Fruit fly (Drosophila melanogaster): ENCODE measurements around the gene CG9360.

CG9360 gene

dm6 chrX:11806196-11806595, 41.8 kb upstream of the CG9360 start:
- TF ChIP-seq CG6163 (GFP tag; IDR thresholded peaks at IDR 0.05), result peak; percentile 38; the same call in 1 of the 3 replicates
- TF ChIP-seq CG10631 (GFP tag; optimal IDR thresholded peaks at IDR 0.05), result no peak
- peak; percentile 4 for TF ChIP-seq OdsH (GFP tag; optimal IDR thresholded peaks at IDR 0.05)
- no peak for TF ChIP-seq CG9139 (GFP tag; optimal IDR thresholded peaks at IDR 0.05)
- TF ChIP-seq esn (GFP tag; optimal IDR thresholded peaks at IDR 0.05), result peak; percentile 29
- peak; percentile 46 for TF ChIP-seq vri (GFP tag; optimal IDR thresholded peaks at IDR 0.05)
- TF ChIP-seq CG6808 (GFP tag; optimal IDR thresholded peaks at IDR 0.05), result peak; percentile 37
- no peak for TF ChIP-seq Sox102F (GFP tag; optimal IDR thresholded peaks at IDR 0.05)
- TF ChIP-seq CG15336 (GFP tag; IDR thresholded peaks at IDR 0.05), result 0 out of 2 replicates have a peak, but pooled peaks have one; percentile 12
- peak; percentile 19 for TF ChIP-seq CG6854 (GFP tag; optimal IDR thresholded peaks at IDR 0.05)
- peak; percentile 12 for TF ChIP-seq CG3919 (GFP tag; optimal IDR thresholded peaks at IDR 0.05)
- TF ChIP-seq CG8319 (GFP tag; optimal IDR thresholded peaks at IDR 0.05), result no peak
- peak; percentile 88 for TF ChIP-seq achi (GFP tag; optimal IDR thresholded peaks at IDR 0.05)
- TF ChIP-seq CG6276 (GFP tag; optimal IDR thresholded peaks at IDR 0.05), result no peak
- TF ChIP-seq CG11294 (GFP tag; IDR thresholded peaks at IDR 0.05), result no peak
- peak; percentile 37 for TF ChIP-seq Met (GFP tag; optimal IDR thresholded peaks at IDR 0.05)
- peak; percentile 7 for TF ChIP-seq dsx (GFP tag; optimal IDR thresholded peaks at IDR 0.05; ENCODE audit: poor library complexity, severe bottlenecking)
- TF ChIP-seq CG10669 (GFP tag; optimal IDR thresholded peaks at IDR 0.05), result no peak
- peak; percentile 7 for TF ChIP-seq topi (GFP tag; optimal IDR thresholded peaks at IDR 0.05)
- TF ChIP-seq Eip93F (GFP tag; optimal IDR thresholded peaks at IDR 0.05), result peak; percentile 46
- peak; percentile 87 for TF ChIP-seq svp (GFP tag)
- TF ChIP-seq cyc (GFP tag; optimal IDR thresholded peaks at IDR 0.05), result no peak
- TF ChIP-seq Sox15 (GFP tag; optimal IDR thresholded peaks at IDR 0.05), result no peak
- TF ChIP-seq ss (GFP tag; optimal IDR thresholded peaks at IDR 0.05), result peak in 1 of 2 experiments; percentile 35
- peak; percentile 41 for TF ChIP-seq Eip78C (GFP tag)
- TF ChIP-seq CG1621 (tag; optimal IDR thresholded peaks at IDR 0.05), result peak; percentile 37
- TF ChIP-seq eg (GFP tag; IDR thresholded peaks at IDR 0.05), result 0 out of 3 replicates have a peak, but pooled peaks have one; percentile 41
- TF ChIP-seq Ets96B (tag; optimal IDR thresholded peaks at IDR 0.05), result no peak
- no peak for TF ChIP-seq Ets21C (GFP tag; optimal IDR thresholded peaks at IDR 0.05)
- TF ChIP-seq net (GFP tag; optimal IDR thresholded peaks at IDR 0.05), result peak; percentile 20
- no peak for TF ChIP-seq Smox (GFP tag; optimal IDR thresholded peaks at IDR 0.05)

DNA sequence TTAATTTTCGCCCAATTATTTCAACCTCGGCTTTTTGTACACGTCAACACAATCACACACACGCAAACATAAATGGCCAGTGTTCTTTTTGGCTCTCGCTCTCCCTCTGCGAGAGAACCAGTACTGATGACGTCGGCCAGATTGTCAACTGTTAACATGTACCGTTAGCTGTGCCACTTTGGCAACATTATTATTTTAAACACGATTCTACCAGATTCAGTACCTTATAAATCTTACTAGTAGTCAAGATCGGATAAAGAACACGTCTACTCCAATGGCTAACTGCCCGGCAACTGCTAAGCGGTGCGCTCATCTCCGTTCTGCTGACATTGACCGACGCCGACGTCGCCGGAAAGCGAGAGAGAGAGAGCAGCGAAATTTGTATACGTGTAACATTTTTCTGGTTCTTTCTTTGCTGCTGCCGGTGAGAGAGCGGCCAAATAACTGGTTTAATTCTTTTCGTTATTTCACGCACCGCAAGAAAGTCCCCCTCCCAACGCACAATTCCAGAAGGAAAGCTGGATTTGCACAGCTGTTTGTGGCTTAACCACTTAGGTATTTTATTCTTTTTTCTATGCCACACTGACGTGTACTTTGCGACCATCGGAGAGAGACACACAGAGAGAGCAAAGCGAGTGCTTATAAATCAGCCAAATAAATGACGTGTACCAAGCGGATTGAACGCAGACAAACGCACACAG, 40.8 kb upstream of the CG9360 start:
- TF ChIP-seq ss (GFP tag; optimal IDR thresholded peaks at IDR 0.05) (peak; percentile 18 to 42), CG6276 (GFP tag; optimal IDR thresholded peaks at IDR 0.05) (peak; percentile 45), Met (GFP tag; optimal IDR thresholded peaks at IDR 0.05) (peak; percentile 20), CG1621 (tag; optimal IDR thresholded peaks at IDR 0.05) (peak; percentile 38), Eip78C (GFP tag) (peak; percentile 70), OdsH (GFP tag; optimal IDR thresholded peaks at IDR 0.05) (no peak), CG8119 (GFP tag; IDR thresholded peaks at IDR 0.05) (no peak; the same call in 2 of the 3 replicates), fkh (GFP tag; optimal IDR thresholded peaks at IDR 0.05) (peak; percentile 33), CG8319 (GFP tag; optimal IDR thresholded peaks at IDR 0.05) (no peak), dsx (GFP tag; optimal IDR thresholded peaks at IDR 0.05; ENCODE audit: poor library complexity, severe bottlenecking) (peak; percentile 1), Gug (GFP tag; IDR thresholded peaks at IDR 0.05) (no peak), eg (GFP tag; IDR thresholded peaks at IDR 0.05) (peak; percentile 19; the same call in 1 of the 3 replicates), CG6808 (GFP tag; optimal IDR thresholded peaks at IDR 0.05) (peak; percentile 30), Blimp-1 (GFP tag; optimal IDR thresholded peaks at IDR 0.05) (peak; percentile 28), Sox102F (GFP tag; optimal IDR thresholded peaks at IDR 0.05) (peak; percentile 4), CG6854 (GFP tag; optimal IDR thresholded peaks at IDR 0.05) (peak; percentile 76)

- TF ChIP-seq Sox14 (GFP tag; optimal IDR thresholded peaks at IDR 0.05) (no peak), Gug (GFP tag; IDR thresholded peaks at IDR 0.05) (no peak), CG34406 (GFP tag; optimal IDR thresholded peaks at IDR 0.05) (no peak), CG11762 (GFP tag; optimal IDR thresholded peaks at IDR 0.05; ENCODE audit: insufficient read depth) (no peak), Lpt (GFP tag; optimal IDR thresholded peaks at IDR 0.05) (no peak), dac (GFP tag; optimal IDR thresholded peaks at IDR 0.05) (no peak), CG6276 (GFP tag; optimal IDR thresholded peaks at IDR 0.05) (no peak), CG31627 (GFP tag; optimal IDR thresholded peaks at IDR 0.05) (no peak), Blimp-1 (GFP tag; optimal IDR thresholded peaks at IDR 0.05) (no peak), dsx (GFP tag; optimal IDR thresholded peaks at IDR 0.05; ENCODE audit: poor library complexity, severe bottlenecking) (no peak), CG7368 (GFP tag; optimal IDR thresholded peaks at IDR 0.05) (no peak), Hr38 (GFP tag; optimal IDR thresholded peaks at IDR 0.05) (no peak)
Measured at dm6 chrX:11799931-11800330, 35.5 kb upstream of the CG9360 start.
